Worm (Caenorhabditis elegans): ENCODE data around the gene nhr-198.

- TF ChIP-seq hlh-15 (tag; optimal IDR thresholded peaks at IDR 0.05) = no peak
- TF ChIP-seq unc-86 (tag; optimal IDR thresholded peaks at IDR 0.05) = no peak
- TF ChIP-seq ama-1 (optimal IDR thresholded peaks at IDR 0.05) = no peak
- TF ChIP-seq rnt-1 (tag; optimal IDR thresholded peaks at IDR 0.05) = no peak
- no peak for TF ChIP-seq pha-4 (tag; optimal IDR thresholded peaks at IDR 0.05)
- no peak for TF ChIP-seq ceh-18 (tag; optimal IDR thresholded peaks at IDR 0.05)
- no peak for TF ChIP-seq unc-42 (tag; optimal IDR thresholded peaks at IDR 0.05)
- TF ChIP-seq ztf-16 (tag; optimal IDR thresholded peaks at IDR 0.05) = no peak
- TF ChIP-seq hlh-30 (tag; optimal IDR thresholded peaks at IDR 0.05; ENCODE audit: insufficient read depth) = no peak
- no peak for TF ChIP-seq F13H6.1 (tag; optimal IDR thresholded peaks at IDR 0.05)
Measured at ce11 chrV:15652147-15652546, 41.6 kb upstream of the nhr-198 start.
